Fruit fly (Drosophila melanogaster) whole organism, embryonic: ENCODE data around the gene tho2.

Experiments used
- ATbp ChIP-seq: fragments of 200-800 bp; sonication (Bioruptor generic); optimal IDR thresholded peaks from 2 replicates; lab custom pipeline; 2017; ENCODE audit warnings: missing biosample characterization, mild to moderate bottlenecking, missing genetic modification characterization, missing genetic modification reagents
- CG10209 ChIP-seq: fragments of 200-800 bp; sonication (Bioruptor generic); optimal IDR thresholded peaks from 3 replicates; lab custom pipeline; 2017; ENCODE audit warnings: missing biosample characterization, mild to moderate bottlenecking, missing genetic modification characterization, missing genetic modification reagents
- CG13624 ChIP-seq: fragments of 200-800 bp; sonication (Bioruptor generic); optimal IDR thresholded peaks from 2 replicates; lab custom pipeline; 2016; ENCODE audit warnings: missing biosample characterization, missing genetic modification characterization
- CG1603 ChIP-seq: fragments of 200-800 bp; sonication (Bioruptor generic); optimal IDR thresholded peaks from 2 replicates; lab custom pipeline; 2019; ENCODE audit warnings: missing biosample characterization, mild to moderate bottlenecking, missing genetic modification characterization, moderate library complexity
- CG16815 ChIP-seq: fragments of 200-800 bp; sonication (Bioruptor generic); optimal IDR thresholded peaks from 3 replicates; lab custom pipeline; 2017; ENCODE audit warnings: missing biosample characterization, mild to moderate bottlenecking, missing genetic modification characterization
- CG18262 ChIP-seq: fragments of 200-800 bp; optimal IDR thresholded peaks from 3 replicates; lab custom pipeline; 2019; ENCODE audit warnings: missing biosample characterization, mild to moderate bottlenecking, missing genetic modification characterization, moderate library complexity
- CG2712 ChIP-seq: fragments of 200-800 bp; optimal IDR thresholded peaks from 3 replicates; lab custom pipeline; 2019; ENCODE audit warnings: missing biosample characterization, mild to moderate bottlenecking, missing genetic modification characterization, moderate library complexity
- CG31365 ChIP-seq: fragments of 200-800 bp; sonication (Bioruptor generic); optimal IDR thresholded peaks from 2 replicates; lab custom pipeline; 2018; ENCODE audit warnings: missing biosample characterization, mild to moderate bottlenecking, missing genetic modification characterization
- CG33213 ChIP-seq: fragments of 200-800 bp; sonication (Bioruptor generic); optimal IDR thresholded peaks from 3 replicates; lab custom pipeline; 2016; ENCODE audit warnings: missing biosample characterization, missing genetic modification characterization
- CG3838 ChIP-seq: fragments of 200-800 bp; sonication (Bioruptor generic); optimal IDR thresholded peaks from 3 replicates; lab custom pipeline; 2016; ENCODE audit warnings: missing biosample characterization, missing genetic modification characterization
- CG4360 ChIP-seq: fragments of 200-800 bp; sonication (Bioruptor generic); IDR thresholded peaks from 2 replicates; pipeline ENCODE4 v1.3.6; 2022; ENCODE audit warnings: missing biosample characterization, missing genetic modification characterization
- CG6654 ChIP-seq: fragments of 200-800 bp; sonication (Bioruptor generic); optimal IDR thresholded peaks from 2 replicates; lab custom pipeline; 2017; ENCODE audit warnings: missing biosample characterization, mild to moderate bottlenecking, missing genetic modification characterization
- CG7839 ChIP-seq: fragments of 200-800 bp; sonication (Bioruptor generic); optimal IDR thresholded peaks from 3 replicates; lab custom pipeline; 2018; ENCODE audit warnings: missing biosample characterization, mild to moderate bottlenecking, missing genetic modification characterization, moderate library complexity
- CG8089 ChIP-seq: fragments of 200-800 bp; sonication (Bioruptor generic); optimal IDR thresholded peaks from 3 replicates; lab custom pipeline; 2016; ENCODE audit warnings: missing biosample characterization, missing genetic modification characterization
- CG8388 ChIP-seq: fragments of 200-800 bp; sonication (Bioruptor generic); optimal IDR thresholded peaks from 2 replicates; lab custom pipeline; 2019; ENCODE audit warnings: missing biosample characterization, mild to moderate bottlenecking, missing genetic modification characterization, moderate library complexity
- CG8765 ChIP-seq: fragments of 200-800 bp; sonication (Bioruptor generic); IDR thresholded peaks from 2 replicates; pipeline ENCODE4 v1.3.6; 2022; ENCODE audit warnings: missing biosample characterization, missing genetic modification characterization
- CG8924 ChIP-seq: fragments of 200-800 bp; optimal IDR thresholded peaks from 3 replicates; lab custom pipeline; 2019; ENCODE audit warnings: missing biosample characterization, mild to moderate bottlenecking, missing genetic modification characterization, moderate library complexity
- CG8944 ChIP-seq: fragments of 200-800 bp; sonication (Bioruptor generic); optimal IDR thresholded peaks from 3 replicates; lab custom pipeline; 2016; ENCODE audit warnings: missing biosample characterization, missing genetic modification characterization
- CG9817 ChIP-seq: fragments of 200-800 bp; sonication (Bioruptor generic); optimal IDR thresholded peaks from 2 replicates; lab custom pipeline; 2018; ENCODE audit warnings: missing biosample characterization, mild to moderate bottlenecking, missing genetic modification characterization, moderate library complexity
- H2.0 ChIP-seq: fragments of 200-800 bp; sonication (Bioruptor generic); IDR thresholded peaks from 2 replicates; pipeline ENCODE4 v1.3.6; 2022; ENCODE audit warnings: missing biosample characterization, missing genetic modification characterization
- HLH3B ChIP-seq: fragments of 200-800 bp; sonication (Bioruptor generic); IDR thresholded peaks from 2 replicates; pipeline ENCODE4 v1.3.6; 2022; ENCODE audit warnings: missing biosample characterization, missing genetic modification characterization
- Hmx ChIP-seq: fragments of 200-800 bp; sonication (Bioruptor generic); optimal IDR thresholded peaks from 2 replicates; lab custom pipeline; 2016; ENCODE audit warnings: missing biosample characterization, missing genetic modification characterization
- Mrtf ChIP-seq: fragments of 200-800 bp; sonication (Bioruptor generic); IDR thresholded peaks from 3 replicates; pipeline ENCODE4 v1.3.6; 2022; ENCODE audit warnings: missing biosample characterization, missing genetic modification characterization
- Optix ChIP-seq: fragments of 200-800 bp; sonication (Bioruptor generic); IDR thresholded peaks from 3 replicates; pipeline ENCODE4 v1.3.6; 2022; ENCODE audit warnings: missing biosample characterization, missing genetic modification characterization
- Ptx1 ChIP-seq: fragments of 200-800 bp; sonication (Bioruptor generic); IDR thresholded peaks from 2 replicates; pipeline ENCODE4 v1.3.6; 2022; ENCODE audit warnings: missing biosample characterization, missing genetic modification characterization
- al ChIP-seq: fragments of 200-800 bp; sonication (Bioruptor generic); IDR thresholded peaks from 2 replicates; pipeline ENCODE4 v1.3.6; 2022; ENCODE audit warnings: missing biosample characterization, missing genetic modification characterization
- ara ChIP-seq: fragments of 200-800 bp; sonication (Bioruptor generic); IDR thresholded peaks from 2 replicates; pipeline ENCODE4 v1.3.6; 2022; ENCODE audit warnings: missing biosample characterization, missing genetic modification characterization
- chinmo ChIP-seq: fragments of 200-800 bp; sonication (Bioruptor generic); IDR thresholded peaks from 4 replicates; pipeline ENCODE4 v1.3.6; 2022; ENCODE audit warnings: missing biosample characterization, missing genetic modification characterization; ENCODE audit not compliant: partially characterized antibody
- corto ChIP-seq: fragments of 200-800 bp; sonication (Bioruptor generic); optimal IDR thresholded peaks from 2 replicates; lab custom pipeline; 2016; ENCODE audit warnings: missing biosample characterization, mild to moderate bottlenecking, missing genetic modification characterization, moderate library complexity
- dm ChIP-seq: fragments of 200-800 bp; sonication (Bioruptor generic); optimal IDR thresholded peaks from 3 replicates; lab custom pipeline; 2016; ENCODE audit warnings: missing biosample characterization, missing genetic modification characterization
- dpn ChIP-seq, 2 experiments: fragments of 200-800 bp; sonication (Bioruptor generic); optimal IDR thresholded peaks; 3 replicates each; lab custom pipeline; 2016; ENCODE audit warnings: missing biosample characterization in 2 of 2, missing genetic modification characterization in 2 of 2
- gem ChIP-seq: fragments of 200-800 bp; sonication (Bioruptor generic); optimal IDR thresholded peaks from 2 replicates; lab custom pipeline; 2019; ENCODE audit warnings: missing biosample characterization, mild to moderate bottlenecking, missing genetic modification characterization, moderate library complexity
- jigr1 ChIP-seq: fragments of 200-800 bp; sonication (Bioruptor generic); IDR thresholded peaks from 3 replicates; pipeline ENCODE4 v1.3.6; 2022; ENCODE audit warnings: missing biosample characterization, missing genetic modification characterization
- lov ChIP-seq, 2 experiments: fragments of 200-800 bp in 1 of 2; fragments of >200 bp in 1 of 2; sonication (Bioruptor generic) in 1 of 2; IDR thresholded peaks in 1 of 2; optimal IDR thresholded peaks in 1 of 2; 2 replicates in 1 of 2; 3 replicates in 1 of 2; pipeline versions ENCODE4 v1.3.6 to Lab custom; 2017 to 2022; ENCODE audit warnings: missing biosample characterization in 1 of 2, missing genetic modification characterization in 1 of 2
- nerfin-2 ChIP-seq: fragments of 200-800 bp; sonication (Bioruptor generic); IDR thresholded peaks from 2 replicates; pipeline ENCODE4 v1.3.6; 2022; ENCODE audit warnings: missing biosample characterization, missing genetic modification characterization; ENCODE audit not compliant: partially characterized antibody
- pan ChIP-seq, 4 experiments: fragments of >200 bp in 3 of 4; fragments of 200-800 bp in 1 of 4; sonication (Bioruptor generic) in 1 of 4; optimal IDR thresholded peaks in 3 of 4; IDR thresholded peaks in 1 of 4; 2 replicates each; pipeline versions ENCODE4 v1.3.6 to Lab custom; 2017 to 2022; ENCODE audit warnings: missing biosample characterization in 2 of 4, missing genetic modification characterization in 2 of 4, mixed read lengths in 1 of 4
- psq ChIP-seq: fragments of 200-800 bp; sonication (Bioruptor generic); optimal IDR thresholded peaks from 2 replicates; lab custom pipeline; 2017; ENCODE audit warnings: missing biosample characterization, missing genetic modification characterization
- row ChIP-seq: fragments of 200-800 bp; sonication (Bioruptor generic); IDR thresholded peaks from 3 replicates; pipeline ENCODE4 v1.3.6; 2022; ENCODE audit warnings: missing biosample characterization, missing genetic modification characterization
- salm ChIP-seq: fragments of 200-800 bp; sonication (Bioruptor generic); optimal IDR thresholded peaks from 2 replicates; lab custom pipeline; 2018; ENCODE audit warnings: missing biosample characterization, mild to moderate bottlenecking, missing genetic modification characterization
- sc ChIP-seq, 3 experiments: fragments of >200 bp in 2 of 3; fragments of 200-800 bp in 1 of 3; sonication (Bioruptor generic) in 1 of 3; optimal IDR thresholded peaks; 2 replicates in 2 of 3; 3 replicates in 1 of 3; lab custom pipeline; 2017; ENCODE audit warnings: mild to moderate bottlenecking in 1 of 3, missing biosample characterization in 1 of 3, missing genetic modification characterization in 1 of 3, missing genetic modification reagents in 1 of 3
- sens ChIP-seq: fragments of 200-800 bp; sonication (Bioruptor generic); peaks from one replicate; lab custom pipeline; 2016; ENCODE audit warnings: missing biosample characterization, missing genetic modification characterization
- ssp ChIP-seq: fragments of 200-800 bp; sonication (Bioruptor generic); IDR thresholded peaks from 2 replicates; pipeline ENCODE4 v1.3.6; 2022; ENCODE audit warnings: missing biosample characterization, missing genetic modification characterization
- stwl ChIP-seq: fragments of 200-800 bp; sonication (Bioruptor generic); optimal IDR thresholded peaks from 3 replicates; lab custom pipeline; 2018; ENCODE audit warnings: missing biosample characterization, mild to moderate bottlenecking, missing genetic modification characterization, moderate library complexity
- tio ChIP-seq: fragments of 200-800 bp; sonication (Bioruptor generic); optimal IDR thresholded peaks from 2 replicates; lab custom pipeline; 2017; ENCODE audit warnings: missing biosample characterization, missing genetic modification characterization, inconsistent platforms
- z ChIP-seq: fragments of 200-800 bp; sonication (Bioruptor generic); IDR thresholded peaks from 3 replicates; pipeline ENCODE4 v1.3.6; 2022; ENCODE audit warnings: missing biosample characterization, missing genetic modification characterization
- zf30C ChIP-seq: fragments of 200-800 bp; sonication (Bioruptor generic); optimal IDR thresholded peaks from 3 replicates; lab custom pipeline; 2018; ENCODE audit warnings: missing biosample characterization, mild to moderate bottlenecking, missing genetic modification characterization
- zfh1 ChIP-seq: fragments of 200-800 bp; sonication (Bioruptor generic); IDR thresholded peaks from 3 replicates; pipeline ENCODE4 v1.3.6; 2022; ENCODE audit warnings: missing biosample characterization, missing genetic modification characterization

Gene tho2

dm6 chr2L:2161244-2162243, 16.6 kb upstream of the tho2 start (continued):
- TF ChIP-seq sc (optimal IDR thresholded peaks at IDR 0.05; lab: Kevin White, UChicago) (no peak), sc (GFP tag; optimal IDR thresholded peaks at IDR 0.05; lab: Kevin White, UChicago) (peak; percentile 64), corto (GFP tag; lab: Kevin White, UChicago) (no peak), CG1603 (tag; lab: Kevin White, UChicago) (no peak), al (GFP tag; lab: Robert Waterston, UW) (no peak), CG8089 (GFP tag; lab: Kevin White, UChicago) (peak; percentile 19), Ptx1 (GFP tag; lab: Robert Waterston, UW) (no peak; the same call in 1 of the 2 replicates), psq (GFP tag; lab: Kevin White, UChicago) (peak; percentile 47), dm (GFP tag; lab: Kevin White, UChicago) (no peak), CG4360 (GFP tag; lab: Robert Waterston, UW) (peak; percentile 79), ara (GFP tag; lab: Robert Waterston, UW) (no peak), CG16815 (GFP tag; lab: Kevin White, UChicago) (peak; percentile 76), tio (no peak), Hmx (peak; percentile 37), jigr1 (GFP tag; lab: Robert Waterston, UW) (no peak), CG8924 (peak; percentile 30), pan (optimal IDR thresholded peaks at IDR 0.05; lab: Kevin White, UChicago) (no peak), pan (GFP tag; optimal IDR thresholded peaks at IDR 0.05 in 1 of 2, IDR thresholded peaks at IDR 0.05 in 1 of 2) (peak in 1 of 2 experiments; percentile 39), lov (optimal IDR thresholded peaks at IDR 0.05; lab: Kevin White, UChicago) (no peak), lov (GFP tag; IDR thresholded peaks at IDR 0.05; lab: Robert Waterston, UW) (0 out of 3 replicates have a peak, but pooled peaks have one; percentile 52), Optix (GFP tag; lab: Robert Waterston, UW) (no peak), salm (tag; lab: Kevin White, UChicago) (no peak), nerfin-2 (GFP tag; lab: Robert Waterston, UW) (no peak), zfh1 (no peak), H2.0 (peak; percentile 52), CG8765 (no peak; the same call in 1 of the 2 replicates), sens (GFP tag; lab: Kevin White, UChicago) (peak; percentile 89), CG33213 (GFP tag; lab: Kevin White, UChicago) (no peak), chinmo (peak; percentile 92; the same call in 3 of the 4 replicates), stwl (no peak), CG8944 (GFP tag; lab: Kevin White, UChicago) (no peak), CG7839 (tag; lab: Kevin White, UChicago) (no peak), ssp (GFP tag; lab: Robert Waterston, UW) (no peak), CG2712 (tag; lab: Kevin White, UChicago) (peak; percentile 36), dpn (GFP tag; optimal IDR thresholded peaks at IDR 0.05; lab: Kevin White, UChicago) (peak; percentile 25 to 48), CG31365 (tag; lab: Kevin White, UChicago) (no peak), Mrtf (GFP tag; lab: Robert Waterston, UW) (no peak), CG6654 (GFP tag; lab: Kevin White, UChicago) (peak; percentile 35), gem (tag; lab: Kevin White, UChicago) (peak; percentile 69), HLH3B (GFP tag; lab: Robert Waterston, UW) (peak; percentile 39; the same call in 1 of the 2 replicates), zf30C (GFP tag; lab: Kevin White, UChicago) (peak; percentile 40), CG10209 (GFP tag; lab: Kevin White, UChicago) (peak; percentile 58), CG13624 (GFP tag; lab: Kevin White, UChicago) (no peak), CG8388 (GFP tag; lab: Kevin White, UChicago) (peak; percentile 11), CG3838 (GFP tag; lab: Kevin White, UChicago) (no peak), row (GFP tag; lab: Robert Waterston, UW) (peak; percentile 83), z (GFP tag; lab: Robert Waterston, UW) (peak; percentile 32; the same call in 1 of the 3 replicates), CG9817 (tag; lab: Kevin White, UChicago) (no peak), ATbp (peak; percentile 40), CG18262 (tag; lab: Kevin White, UChicago) (peak; percentile 74)
